Fruit fly (Drosophila melanogaster): Measurements from ENCODE around the gene Cfp1.
A peak's percentile ranks its signal among the peaks of the same experiment; 100 is the strongest.

Gene Cfp1

DNA sequence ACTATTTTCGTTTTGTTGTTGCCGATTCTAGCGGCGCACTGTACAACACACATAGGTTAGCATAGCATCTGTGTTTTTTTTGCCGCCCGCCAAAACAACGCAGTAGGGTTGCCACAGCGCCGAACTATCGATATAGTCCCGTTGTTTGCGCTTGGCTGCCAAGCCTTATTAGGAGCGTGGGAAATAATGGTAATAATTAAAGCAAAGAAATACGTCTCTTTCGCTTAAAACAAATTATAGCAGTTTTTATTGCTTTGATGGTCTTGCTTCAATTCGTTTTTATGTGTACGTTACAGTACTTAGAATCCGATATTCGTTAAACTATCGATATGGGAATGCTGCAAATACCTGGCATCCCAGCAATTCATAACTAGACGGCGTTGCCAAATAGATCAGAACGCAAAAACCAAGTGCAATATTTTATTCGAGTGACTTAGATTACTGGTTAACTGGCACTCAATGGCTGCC lies 29.3 kb downstream of the Cfp1 start, which contains the start of the genes mxc and Larp7:
mxc (minus strand) TSS at position 51 of the 468 bp plus-strand sequence.
Larp7 (plus strand) TSS at position 401 of the 468 bp plus-strand sequence.
- TF ChIP-seq CG11294 (GFP tag; IDR thresholded peaks at IDR 0.05) (0 out of 2 replicates have a peak, but pooled peaks have one; percentile 35), CG11902 (GFP tag; optimal IDR thresholded peaks at IDR 0.05) (peak; percentile 45), CG10631 (GFP tag; optimal IDR thresholded peaks at IDR 0.05) (no peak), Hr39 (GFP tag; optimal IDR thresholded peaks at IDR 0.05) (peak; percentile 77), fd59A (GFP tag; optimal IDR thresholded peaks at IDR 0.05) (peak; percentile 20), achi (GFP tag; optimal IDR thresholded peaks at IDR 0.05) (no peak), Ets96B (tag; optimal IDR thresholded peaks at IDR 0.05) (peak; percentile 39), lz (GFP tag; optimal IDR thresholded peaks at IDR 0.05) (peak; percentile 85), Gug (GFP tag; IDR thresholded peaks at IDR 0.05) (peak; percentile 40), dsx (GFP tag; optimal IDR thresholded peaks at IDR 0.05; ENCODE audit: poor library complexity, severe bottlenecking) (no peak), CG34406 (GFP tag; optimal IDR thresholded peaks at IDR 0.05) (peak; percentile 38), spab (GFP tag; optimal IDR thresholded peaks at IDR 0.05) (no peak), Sox15 (GFP tag; optimal IDR thresholded peaks at IDR 0.05) (peak; percentile 40), CG31627 (GFP tag; optimal IDR thresholded peaks at IDR 0.05) (peak; percentile 76), Lpt (GFP tag; optimal IDR thresholded peaks at IDR 0.05) (no peak), CG8319 (GFP tag; optimal IDR thresholded peaks at IDR 0.05) (no peak), Ets21C (GFP tag; optimal IDR thresholded peaks at IDR 0.05) (no peak), acj6 (GFP tag; optimal IDR thresholded peaks at IDR 0.05) (no peak), CG3032 (tag; optimal IDR thresholded peaks at IDR 0.05) (peak; percentile 65), dac (GFP tag; optimal IDR thresholded peaks at IDR 0.05) (no peak), CG6792 (GFP tag; optimal IDR thresholded peaks at IDR 0.05) (peak; percentile 39), CG11762 (GFP tag; optimal IDR thresholded peaks at IDR 0.05; ENCODE audit: insufficient read depth) (no peak), cyc (GFP tag; optimal IDR thresholded peaks at IDR 0.05) (peak; percentile 71), Hr4 (GFP tag; optimal IDR thresholded peaks at IDR 0.05) (no peak), fkh (GFP tag; optimal IDR thresholded peaks at IDR 0.05) (no peak), esn (GFP tag; optimal IDR thresholded peaks at IDR 0.05) (peak; percentile 65), Eip75B (GFP tag; optimal IDR thresholded peaks at IDR 0.05) (no peak), CG15336 (GFP tag; IDR thresholded peaks at IDR 0.05) (0 out of 2 replicates have a peak, but pooled peaks have one; percentile 33), Sox14 (GFP tag; optimal IDR thresholded peaks at IDR 0.05) (no peak), svp (GFP tag) (peak; percentile 82), CG32006 (GFP tag; optimal IDR thresholded peaks at IDR 0.05) (no peak), topi (GFP tag; optimal IDR thresholded peaks at IDR 0.05) (no peak)

DNA sequence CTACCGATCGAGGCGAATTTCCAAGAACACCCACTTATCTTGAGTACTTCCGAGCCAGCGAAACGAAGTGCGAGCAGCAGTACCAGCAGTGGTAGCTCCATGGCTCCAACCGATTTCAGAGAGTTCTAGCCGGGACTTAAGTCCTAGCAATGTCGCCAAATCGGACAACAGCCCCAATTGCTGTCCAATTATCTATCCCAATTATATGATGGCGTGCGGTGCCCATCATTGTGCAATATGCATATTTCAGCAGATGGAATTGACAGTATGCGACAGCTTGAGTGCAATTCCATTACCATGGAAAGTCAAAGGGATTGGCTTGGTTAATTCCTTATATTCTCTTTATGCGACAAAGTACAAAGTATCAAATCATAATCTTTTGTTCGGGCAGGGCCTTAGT lies 36.3 kb downstream of the Cfp1 start, which contains the start of gene Ir8a:
Ir8a (minus strand) TSS at position 101 of the 400 bp plus-strand sequence.
- TF ChIP-seq salr (GFP tag; optimal IDR thresholded peaks at IDR 0.05) (no peak), CG10669 (GFP tag; optimal IDR thresholded peaks at IDR 0.05) (no peak), dsx (GFP tag; optimal IDR thresholded peaks at IDR 0.05; ENCODE audit: poor library complexity, severe bottlenecking) (no peak), vri (GFP tag; optimal IDR thresholded peaks at IDR 0.05) (no peak), CG31627 (GFP tag; optimal IDR thresholded peaks at IDR 0.05) (no peak), fkh (GFP tag; optimal IDR thresholded peaks at IDR 0.05) (no peak), CG3032 (tag; optimal IDR thresholded peaks at IDR 0.05) (no peak), CG10631 (GFP tag; optimal IDR thresholded peaks at IDR 0.05) (no peak), Hr4 (GFP tag; optimal IDR thresholded peaks at IDR 0.05) (no peak), CG9139 (GFP tag; optimal IDR thresholded peaks at IDR 0.05) (no peak), eg (GFP tag; IDR thresholded peaks at IDR 0.05) (no peak), Ets21C (GFP tag; optimal IDR thresholded peaks at IDR 0.05) (no peak), Sox14 (GFP tag; optimal IDR thresholded peaks at IDR 0.05) (no peak), Eip78C (GFP tag) (no peak), ss (GFP tag; optimal IDR thresholded peaks at IDR 0.05) (no peak), Blimp-1 (GFP tag; optimal IDR thresholded peaks at IDR 0.05) (no peak), Sox102F (GFP tag; optimal IDR thresholded peaks at IDR 0.05) (no peak), spab (GFP tag; optimal IDR thresholded peaks at IDR 0.05) (no peak)

Measured in whole organism, prepupa.